Fruit fly (Drosophila melanogaster) whole organism, embryonic: ENCODE data around the gene Col4a1.

Experiments
- Bgb ChIP-seq: fragments of 200-800 bp; sonication (Bioruptor generic); IDR thresholded peaks from 2 replicates; pipeline ENCODE4 v1.3.6; 2022; ENCODE audit warnings: missing biosample characterization, missing genetic modification characterization; ENCODE audit not compliant: partially characterized antibody
- CG11247 ChIP-seq: fragments of 200-800 bp; sonication (Bioruptor generic); IDR thresholded peaks from 2 replicates; pipeline ENCODE4 v1.3.6; 2022; ENCODE audit warnings: missing biosample characterization, missing genetic modification characterization
- CG1233 ChIP-seq: fragments of 200-800 bp; sonication (Bioruptor generic); optimal IDR thresholded peaks from 4 replicates; lab custom pipeline; 2018; ENCODE audit warnings: missing biosample characterization, mild to moderate bottlenecking, missing genetic modification characterization
- CG12659 ChIP-seq: fragments of 200-800 bp; sonication (Bioruptor generic); optimal IDR thresholded peaks from 3 replicates; lab custom pipeline; 2017; ENCODE audit warnings: mild to moderate bottlenecking, missing biosample characterization, missing genetic modification reagents, missing genetic modification characterization
- CG14860 ChIP-seq: fragments of 200-800 bp; sonication (Bioruptor generic); IDR thresholded peaks from 3 replicates; pipeline ENCODE4 v1.3.6; 2022; ENCODE audit warnings: missing biosample characterization, missing genetic modification characterization; ENCODE audit not compliant: partially characterized antibody
- CG15073 ChIP-seq: fragments of 200-800 bp; sonication (Bioruptor generic); optimal IDR thresholded peaks from 2 replicates; lab custom pipeline; 2016; ENCODE audit warnings: missing biosample characterization, missing genetic modification characterization
- CG17328 ChIP-seq: fragments of 200-800 bp; sonication (Bioruptor generic); IDR thresholded peaks from 2 replicates; pipeline ENCODE4 v1.3.6; 2022; ENCODE audit warnings: missing biosample characterization, missing genetic modification characterization
- CG18011 ChIP-seq: fragments of 200-800 bp; sonication (Bioruptor generic); optimal IDR thresholded peaks from 2 replicates; lab custom pipeline; 2017; ENCODE audit warnings: missing biosample characterization, missing genetic modification characterization, mild to moderate bottlenecking, moderate library complexity, missing genotype
- CG2202 ChIP-seq: fragments of 200-800 bp; sonication (Bioruptor generic); optimal IDR thresholded peaks from 2 replicates; lab custom pipeline; 2018; ENCODE audit warnings: missing biosample characterization, mild to moderate bottlenecking, missing genetic modification characterization
- CG30403 ChIP-seq: fragments of 200-800 bp; sonication (Bioruptor generic); optimal IDR thresholded peaks from 3 replicates; lab custom pipeline; 2016; ENCODE audit warnings: missing biosample characterization, missing genetic modification characterization
- CG31365 ChIP-seq: fragments of 200-800 bp; sonication (Bioruptor generic); optimal IDR thresholded peaks from 2 replicates; lab custom pipeline; 2018; ENCODE audit warnings: missing biosample characterization, mild to moderate bottlenecking, missing genetic modification characterization
- CG4730 ChIP-seq: fragments of 200-800 bp; sonication (Bioruptor generic); IDR thresholded peaks from 2 replicates; pipeline ENCODE4 v1.3.6; 2022; ENCODE audit warnings: missing biosample characterization, missing genetic modification characterization
- CG4854 ChIP-seq: fragments of 200-800 bp; sonication (Bioruptor generic); optimal IDR thresholded peaks from 2 replicates; lab custom pipeline; 2016; ENCODE audit warnings: missing biosample characterization, missing genetic modification characterization, inconsistent platforms
- CG6254 ChIP-seq: fragments of 200-800 bp; sonication (Bioruptor generic); optimal IDR thresholded peaks from 3 replicates; lab custom pipeline; 2017; ENCODE audit warnings: mild to moderate bottlenecking, missing biosample characterization, missing genetic modification reagents, missing genetic modification characterization
- CG6689 ChIP-seq: fragments of 200-800 bp; sonication (Bioruptor generic); IDR thresholded peaks from 2 replicates; pipeline ENCODE4 v1.3.6; 2022; ENCODE audit warnings: missing biosample characterization, missing genetic modification characterization
- CG7745 ChIP-seq: fragments of 200-800 bp; sonication (Bioruptor generic); optimal IDR thresholded peaks from 2 replicates; lab custom pipeline; 2018; ENCODE audit warnings: missing biosample characterization, mild to moderate bottlenecking, missing genetic modification characterization, moderate library complexity
- CG8388 ChIP-seq: fragments of 200-800 bp; sonication (Bioruptor generic); optimal IDR thresholded peaks from 2 replicates; lab custom pipeline; 2019; ENCODE audit warnings: missing biosample characterization, mild to moderate bottlenecking, missing genetic modification characterization, moderate library complexity
- CG9215 ChIP-seq: fragments of 200-800 bp; sonication (Bioruptor generic); IDR thresholded peaks from 2 replicates; pipeline ENCODE4 v1.3.6; 2022; ENCODE audit warnings: missing biosample characterization, missing genetic modification characterization
- Camta ChIP-seq: fragments of 200-800 bp; sonication (Bioruptor generic); optimal IDR thresholded peaks from 2 replicates; lab custom pipeline; 2016; ENCODE audit warnings: missing biosample characterization, missing genetic modification characterization
- D19B ChIP-seq: fragments of 200-800 bp; sonication (Bioruptor generic); optimal IDR thresholded peaks from 2 replicates; lab custom pipeline; 2017; ENCODE audit warnings: missing biosample characterization, mild to moderate bottlenecking, missing genetic modification characterization
- Gug ChIP-seq: fragments of 200-800 bp; sonication (Bioruptor generic); IDR thresholded peaks from 4 replicates; pipeline ENCODE4 v1.3.6; 2022; ENCODE audit warnings: missing biosample characterization, missing genetic modification characterization
- Hand ChIP-seq: fragments of 200-800 bp; sonication (Bioruptor generic); optimal IDR thresholded peaks from 2 replicates; lab custom pipeline; 2017; ENCODE audit warnings: mild to moderate bottlenecking, missing biosample characterization, missing genetic modification reagents, missing genetic modification characterization
- Hr39 ChIP-seq: fragments of >200 bp; optimal IDR thresholded peaks from 2 replicates; lab custom pipeline; 2017
- Kr ChIP-seq: fragments of 200-800 bp; sonication (Bioruptor generic); optimal IDR thresholded peaks from 2 replicates; lab custom pipeline; 2017; ENCODE audit warnings: missing biosample characterization, mild to moderate bottlenecking, missing genetic modification characterization
- Lpt ChIP-seq: fragments of >200 bp; optimal IDR thresholded peaks from 2 replicates; lab custom pipeline; 2018; ENCODE audit warnings: missing biosample characterization, missing genetic modification characterization
- Mrtf ChIP-seq: fragments of 200-800 bp; sonication (Bioruptor generic); IDR thresholded peaks from 3 replicates; pipeline ENCODE4 v1.3.6; 2022; ENCODE audit warnings: missing biosample characterization, missing genetic modification characterization
- NC2α ChIP-seq: fragments of 200-800 bp; sonication (Bioruptor generic); optimal IDR thresholded peaks from 2 replicates; lab custom pipeline; 2016; ENCODE audit warnings: missing biosample characterization, missing genetic modification characterization
- Stat92E ChIP-seq, 3 experiments: fragments of >200 bp in 2 of 3; fragments of 200-800 bp in 1 of 3; sonication (Bioruptor generic) in 1 of 3; optimal IDR thresholded peaks; 2 replicates each; lab custom pipeline; 2017 to 2019; ENCODE audit warnings: missing biosample characterization in 3 of 3, missing genetic modification characterization in 3 of 3, mild to moderate bottlenecking in 1 of 3, moderate library complexity in 1 of 3
- al ChIP-seq: fragments of 200-800 bp; sonication (Bioruptor generic); IDR thresholded peaks from 2 replicates; pipeline ENCODE4 v1.3.6; 2022; ENCODE audit warnings: missing biosample characterization, missing genetic modification characterization
- bab2 ChIP-seq: fragments of 200-800 bp; sonication (Bioruptor generic); optimal IDR thresholded peaks from 2 replicates; lab custom pipeline; 2016; ENCODE audit warnings: missing biosample characterization, missing genetic modification characterization
- corto ChIP-seq: fragments of 200-800 bp; sonication (Bioruptor generic); optimal IDR thresholded peaks from 2 replicates; lab custom pipeline; 2016; ENCODE audit warnings: missing biosample characterization, mild to moderate bottlenecking, missing genetic modification characterization, moderate library complexity
- croc ChIP-seq: fragments of 200-800 bp; sonication (Bioruptor generic); conservative IDR thresholded peaks from 3 replicates; pipeline ENCODE4 v1.3.6; 2022; ENCODE audit warnings: missing biosample characterization, missing genetic modification characterization
- esg ChIP-seq: fragments of 200-800 bp; sonication (Bioruptor generic); conservative IDR thresholded peaks from 2 replicates; pipeline ENCODE4 v1.3.6; 2022; ENCODE audit warnings: missing biosample characterization, missing genetic modification characterization
- fd102C ChIP-seq: fragments of 200-800 bp; sonication (Bioruptor generic); optimal IDR thresholded peaks from 2 replicates; lab custom pipeline; 2018; ENCODE audit warnings: missing biosample characterization, mild to moderate bottlenecking, missing genetic modification characterization, moderate library complexity
- fd96Cb ChIP-seq: fragments of 200-800 bp; sonication (Bioruptor generic); optimal IDR thresholded peaks from 2 replicates; lab custom pipeline; 2018; ENCODE audit warnings: missing biosample characterization, mild to moderate bottlenecking, missing genetic modification characterization, moderate library complexity
- ftz-f1 ChIP-seq: fragments of 200-800 bp; sonication (Bioruptor generic); optimal IDR thresholded peaks from 2 replicates; lab custom pipeline; 2016; ENCODE audit warnings: missing biosample characterization, missing genetic modification characterization
- gcm2 ChIP-seq: fragments of 200-800 bp; sonication (Bioruptor generic); optimal IDR thresholded peaks from 2 replicates; lab custom pipeline; 2016; ENCODE audit warnings: missing biosample characterization, missing genetic modification characterization
- gem ChIP-seq: fragments of 200-800 bp; sonication (Bioruptor generic); optimal IDR thresholded peaks from 2 replicates; lab custom pipeline; 2019; ENCODE audit warnings: missing biosample characterization, mild to moderate bottlenecking, missing genetic modification characterization, moderate library complexity
- jigr1 ChIP-seq: fragments of 200-800 bp; sonication (Bioruptor generic); IDR thresholded peaks from 3 replicates; pipeline ENCODE4 v1.3.6; 2022; ENCODE audit warnings: missing biosample characterization, missing genetic modification characterization
- nerfin-2 ChIP-seq: fragments of 200-800 bp; sonication (Bioruptor generic); IDR thresholded peaks from 2 replicates; pipeline ENCODE4 v1.3.6; 2022; ENCODE audit warnings: missing biosample characterization, missing genetic modification characterization; ENCODE audit not compliant: partially characterized antibody
- nom ChIP-seq: fragments of 200-800 bp; sonication (Bioruptor generic); optimal IDR thresholded peaks from 2 replicates; lab custom pipeline; 2017; ENCODE audit warnings: missing biosample characterization, missing genetic modification characterization, mild to moderate bottlenecking, moderate library complexity, missing genetic modification reagents
- pita ChIP-seq: fragments of 200-800 bp; sonication (Bioruptor generic); optimal IDR thresholded peaks from 2 replicates; lab custom pipeline; 2017; ENCODE audit warnings: missing biosample characterization, mild to moderate bottlenecking, missing genetic modification characterization
- pzg ChIP-seq: fragments of 200-800 bp; sonication (Bioruptor generic); optimal IDR thresholded peaks from 3 replicates; lab custom pipeline; 2018; ENCODE audit warnings: missing biosample characterization, mild to moderate bottlenecking, missing genetic modification characterization, moderate library complexity
- sens ChIP-seq: fragments of 200-800 bp; sonication (Bioruptor generic); peaks from one replicate; lab custom pipeline; 2016; ENCODE audit warnings: missing biosample characterization, missing genetic modification characterization
- slbo ChIP-seq: fragments of 200-800 bp; sonication (Bioruptor generic); IDR thresholded peaks from 2 replicates; pipeline ENCODE4 v1.3.6; 2022; ENCODE audit warnings: missing biosample characterization, missing genetic modification characterization
- stc ChIP-seq: fragments of 200-800 bp; sonication (Bioruptor generic); IDR thresholded peaks from 2 replicates; pipeline ENCODE4 v1.3.6; 2022; ENCODE audit warnings: missing biosample characterization, missing genetic modification characterization
- stwl ChIP-seq: fragments of 200-800 bp; sonication (Bioruptor generic); optimal IDR thresholded peaks from 3 replicates; lab custom pipeline; 2018; ENCODE audit warnings: missing biosample characterization, mild to moderate bottlenecking, missing genetic modification characterization, moderate library complexity
- tap ChIP-seq: fragments of 200-800 bp; optimal IDR thresholded peaks from 3 replicates; lab custom pipeline; 2019; ENCODE audit warnings: missing biosample characterization, mild to moderate bottlenecking, missing genetic modification characterization, moderate library complexity
- tna ChIP-seq: fragments of 200-800 bp; sonication (Bioruptor generic); IDR thresholded peaks from 2 replicates; pipeline ENCODE4 v1.3.6; 2022; ENCODE audit warnings: missing biosample characterization, missing genetic modification characterization; ENCODE audit not compliant: partially characterized antibody
- ttk ChIP-seq: fragments of 200-800 bp; sonication (Bioruptor generic); IDR thresholded peaks from 2 replicates; pipeline ENCODE4 v2.1.2; 2022; ENCODE audit warnings: missing biosample characterization, missing genetic modification characterization

Col4a1 gene

DNA sequence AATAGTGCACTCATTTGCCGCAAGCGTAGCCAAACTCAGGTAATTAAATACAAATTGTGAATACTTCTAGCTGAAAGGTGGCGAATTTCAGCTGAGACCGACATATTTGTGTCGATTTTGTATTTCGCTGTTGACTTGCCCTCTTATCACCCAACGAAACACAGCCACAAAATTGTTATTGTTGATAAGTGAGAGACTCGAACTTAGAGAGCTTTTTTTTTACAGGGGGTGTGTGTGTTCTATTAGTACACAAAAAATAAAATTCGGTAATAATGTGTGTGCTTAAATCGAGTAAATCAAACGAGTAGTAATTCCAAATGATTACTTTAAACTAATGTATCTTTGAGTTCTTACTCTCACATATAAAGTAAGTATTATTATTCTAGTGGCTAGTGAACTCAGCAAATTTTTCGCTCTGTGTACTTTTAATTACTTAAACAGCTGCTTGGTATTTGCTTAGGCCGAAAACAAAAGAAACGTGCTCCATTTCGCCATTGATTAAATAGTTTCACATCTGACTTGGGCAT, 31.6 kb downstream of the Col4a1 start (continued):
- peak; percentile 15 for TF ChIP-seq CG31365 (tag; lab: Kevin White, UChicago)
- TF ChIP-seq nom (GFP tag; lab: Kevin White, UChicago): no peak
- peak; percentile 80 for TF ChIP-seq Camta
- peak; percentile 74 for TF ChIP-seq CG17328
- peak; percentile 59 for TF ChIP-seq CG6254 (GFP tag; lab: Kevin White, UChicago)
- TF ChIP-seq slbo (GFP tag; lab: Robert Waterston, UW): peak; percentile 78
- peak; percentile 40; the same call in 1 of the 2 replicates for TF ChIP-seq CG6689 (GFP tag; lab: Robert Waterston, UW)
- TF ChIP-seq Hand (GFP tag; lab: Kevin White, UChicago): peak; percentile 45
- peak; percentile 57 for TF ChIP-seq CG12659 (GFP tag; lab: Kevin White, UChicago)
- peak; percentile 79 for TF ChIP-seq gem (tag; lab: Kevin White, UChicago)
- TF ChIP-seq al: no peak; the same call in 1 of the 2 replicates
- no peak for TF ChIP-seq CG15073 (GFP tag; lab: Kevin White, UChicago)
- no peak for TF ChIP-seq CG9215 (GFP tag; lab: Robert Waterston, UW)
- peak; percentile 32 for TF ChIP-seq ftz-f1 (GFP tag; lab: Kevin White, UChicago)
- TF ChIP-seq CG14860: no peak
- no peak for TF ChIP-seq Gug
- TF ChIP-seq gcm2 (GFP tag; lab: Kevin White, UChicago): peak; percentile 37
- TF ChIP-seq croc (GFP tag; lab: Robert Waterston, UW): peak; percentile 30; the same call in 2 of the 3 replicates
- peak; percentile 69 for TF ChIP-seq CG11247 (GFP tag; lab: Robert Waterston, UW)
- TF ChIP-seq CG7745: no peak
- no peak for TF ChIP-seq CG4854 (GFP tag; lab: Kevin White, UChicago)
- no peak for TF ChIP-seq tna (GFP tag; lab: Robert Waterston, UW)
- no peak for TF ChIP-seq nerfin-2 (GFP tag; lab: Robert Waterston, UW)
- TF ChIP-seq fd102C: no peak
- no peak for TF ChIP-seq Lpt
- TF ChIP-seq CG2202 (tag; lab: Kevin White, UChicago): no peak
- TF ChIP-seq CG1233 (GFP tag; lab: Kevin White, UChicago): peak; percentile 52
- TF ChIP-seq pita (GFP tag; lab: Kevin White, UChicago): no peak
- peak; percentile 51 for TF ChIP-seq corto (GFP tag; lab: Kevin White, UChicago)
- TF ChIP-seq Hr39 (lab: Kevin White, UChicago): no peak
- TF ChIP-seq tap (tag; lab: Kevin White, UChicago): peak; percentile 61
- no peak; the same call in 1 of the 2 replicates for TF ChIP-seq ttk
- TF ChIP-seq CG4730: peak; percentile 46; the same call in 1 of the 2 replicates
- TF ChIP-seq bab2 (GFP tag; lab: Kevin White, UChicago): peak; percentile 56
- TF ChIP-seq stc (GFP tag; lab: Robert Waterston, UW): peak; percentile 65
- peak; percentile 66 for TF ChIP-seq fd96Cb (tag; lab: Kevin White, UChicago)
- no peak for TF ChIP-seq Stat92E (GFP tag; optimal IDR thresholded peaks at IDR 0.05; lab: Kevin White, UChicago)
- TF ChIP-seq esg (GFP tag; lab: Robert Waterston, UW): peak; percentile 70
- TF ChIP-seq sens (GFP tag; lab: Kevin White, UChicago): peak; percentile 93
- TF ChIP-seq CG30403 (GFP tag; lab: Kevin White, UChicago): peak; percentile 58
- no peak for TF ChIP-seq Kr (GFP tag; lab: Kevin White, UChicago)
- TF ChIP-seq CG18011: peak; percentile 38
- peak; percentile 52 for TF ChIP-seq CG8388 (GFP tag; lab: Kevin White, UChicago)
- no peak for TF ChIP-seq stwl (tag; lab: Kevin White, UChicago)
- no peak for TF ChIP-seq NC2α (GFP tag; lab: Kevin White, UChicago)
- no peak for TF ChIP-seq jigr1
- TF ChIP-seq Bgb (GFP tag; lab: Robert Waterston, UW): no peak
- no peak for TF ChIP-seq pzg
- TF ChIP-seq D19B (GFP tag; lab: Kevin White, UChicago): peak; percentile 22
- TF ChIP-seq Mrtf (GFP tag; lab: Robert Waterston, UW): peak; percentile 36; the same call in 2 of the 3 replicates
